Worm (Caenorhabditis elegans) whole organism, L3 larva: Measurements from ENCODE around the gene mvk-1.

Source experiments
- ama-1 ChIP-seq: fragments of 150-350 bp; optimal IDR thresholded peaks from 2 replicates; lab custom pipeline; 2018
- fkh-10 ChIP-seq: sonication (generic microtip); optimal IDR thresholded peaks from 2 replicates; lab custom pipeline; 2017; ENCODE audit warnings: missing biosample characterization, missing genetic modification reagents, missing genetic modification characterization
- lin-39 ChIP-seq: fragments of 150-350 bp; optimal IDR thresholded peaks from 2 replicates; lab custom pipeline; 2018; ENCODE audit warnings: missing biosample characterization, missing genetic modification reagents, missing genetic modification characterization
- mdl-1 ChIP-seq: fragments of 150-350 bp; optimal IDR thresholded peaks from 2 replicates; lab custom pipeline; 2014; ENCODE audit warnings: missing biosample characterization, missing genetic modification characterization
- nfya-1 ChIP-seq: sonication (generic microtip); optimal IDR thresholded peaks from 2 replicates; lab custom pipeline; 2017; ENCODE audit warnings: missing genetic modification characterization, mild to moderate bottlenecking, missing compliant biosample characterization, antibody characterized with exemption, moderate library complexity; ENCODE audit not compliant: insufficient read depth
- pha-4 ChIP-seq: fragments of 150-350 bp; optimal IDR thresholded peaks from 2 replicates; lab custom pipeline; 2014; ENCODE audit warnings: missing biosample characterization, missing genetic modification reagents, missing genetic modification characterization
- unc-62 ChIP-seq: fragments of 150-350 bp; sonication (generic microtip); optimal IDR thresholded peaks from 4 replicates; lab custom pipeline; 2014; ENCODE audit warnings: missing biosample characterization, missing genetic modification reagents, missing genetic modification characterization

- TF ChIP-seq mdl-1 (tag; lab: Kevin White, UChicago) (no peak), ama-1 (lab: Kevin White, UChicago) (no peak), nfya-1 (tag; lab: Kevin White, UChicago) (no peak), unc-62 (GFP tag; lab: Kevin White, UChicago) (no peak), pha-4 (no peak), lin-39 (tag; lab: Kevin White, UChicago) (no peak), fkh-10 (GFP tag; lab: Kevin White, UChicago) (no peak)
Measured at ce11 chrIII:6110187-6110586, 25.9 kb downstream of the mvk-1 start.
